Worm (Caenorhabditis elegans): ENCODE measurements around the gene R144.6.

- TF ChIP-seq F49E8.2 (tag; optimal IDR thresholded peaks at IDR 0.05; ENCODE audit: borderline replicate concordance) (no peak), daf-12 (tag; optimal IDR thresholded peaks at IDR 0.05) (no peak), dpl-1 (GFP tag; optimal IDR thresholded peaks at IDR 0.05) (no peak), nhr-111 (GFP tag; optimal IDR thresholded peaks at IDR 0.05) (no peak)
These were observed at the start of gene R144.6 for ce11 chrIII:5004621-5005020.

Measured in whole organism, L4 larva.